Worm (Caenorhabditis elegans) whole organism, L2 larva: ENCODE measurements around the gene R12A1.3.

Source experiments
- C34F6.9 ChIP-seq: fragments of 150-350 bp; optimal IDR thresholded peaks from 2 replicates; lab custom pipeline; 2014; ENCODE audit warnings: missing biosample characterization, missing genetic modification characterization
- F13H6.1 ChIP-seq: sonication (generic microtip); optimal IDR thresholded peaks from 2 replicates; lab custom pipeline; 2016; ENCODE audit warnings: missing genetic modification characterization, missing compliant biosample characterization
- R02D3.7 ChIP-seq: fragments of 150-350 bp; optimal IDR thresholded peaks from 2 replicates; lab custom pipeline; 2014; ENCODE audit warnings: missing biosample characterization, missing genetic modification characterization
- Y55F3AM.14 ChIP-seq: fragments of 200-800 bp; sonication (Bioruptor generic); optimal IDR thresholded peaks from 2 replicates; lab custom pipeline; 2018; ENCODE audit warnings: mild to moderate bottlenecking, missing genetic modification characterization, missing compliant biosample characterization
- ZK546.5 ChIP-seq: sonication (generic microtip); optimal IDR thresholded peaks from 2 replicates; lab custom pipeline; 2017; ENCODE audit warnings: missing biosample characterization, missing genetic modification characterization
- aly-2 ChIP-seq: fragments of 150-350 bp; optimal IDR thresholded peaks from 2 replicates; lab custom pipeline; 2014; ENCODE audit warnings: missing biosample characterization, missing genetic modification characterization
- ama-1 ChIP-seq: fragments of 150-350 bp; optimal IDR thresholded peaks from 2 replicates; lab custom pipeline; 2018; ENCODE audit warnings: inconsistent platforms
- ceh-16 ChIP-seq: fragments of 150-350 bp; optimal IDR thresholded peaks from 2 replicates; lab custom pipeline; 2014; ENCODE audit warnings: missing biosample characterization, missing genetic modification characterization
- ceh-82 ChIP-seq: fragments of 150-350 bp; optimal IDR thresholded peaks from 2 replicates; lab custom pipeline; 2014; ENCODE audit warnings: missing biosample characterization, missing genetic modification characterization
- egl-27 ChIP-seq: sonication (generic microtip); optimal IDR thresholded peaks from 3 replicates; lab custom pipeline; 2017; ENCODE audit warnings: missing biosample characterization, missing genetic modification reagents, missing genetic modification characterization
- elt-1 ChIP-seq: fragments of 150-350 bp; optimal IDR thresholded peaks from 2 replicates; lab custom pipeline; 2014; ENCODE audit warnings: missing biosample characterization, missing genetic modification characterization
- elt-3 ChIP-seq: sonication (generic microtip); optimal IDR thresholded peaks from 2 replicates; lab custom pipeline; 2017; ENCODE audit warnings: missing biosample characterization, missing genetic modification characterization
- fos-1 ChIP-seq: fragments of 150-350 bp; optimal IDR thresholded peaks from 2 replicates; lab custom pipeline; 2014; ENCODE audit warnings: missing biosample characterization, missing genetic modification characterization
- gmeb-1 ChIP-seq: fragments of 150-350 bp; optimal IDR thresholded peaks from 2 replicates; lab custom pipeline; 2014; ENCODE audit warnings: missing biosample characterization, missing genetic modification characterization
- lin-11 ChIP-seq: fragments of 150-350 bp; sonication (generic microtip); optimal IDR thresholded peaks from 2 replicates; lab custom pipeline; 2014; ENCODE audit warnings: missing biosample characterization, missing genetic modification characterization, inconsistent platforms, mixed read lengths
- lin-39 ChIP-seq: fragments of 150-350 bp; optimal IDR thresholded peaks from 2 replicates; lab custom pipeline; 2014; ENCODE audit warnings: missing biosample characterization, missing genetic modification reagents, missing genetic modification characterization
- lsy-2 ChIP-seq, 2 experiments: fragments of 150-350 bp in 1 of 2; sonication (generic microtip) in 1 of 2; optimal IDR thresholded peaks; 2 replicates each; lab custom pipeline; 2014 to 2017; ENCODE audit warnings: missing biosample characterization in 2 of 2, missing genetic modification characterization in 2 of 2
- mab-5 ChIP-seq: fragments of 150-350 bp; optimal IDR thresholded peaks from 2 replicates; lab custom pipeline; 2014; ENCODE audit warnings: missing biosample characterization, missing genetic modification characterization
- mbf-1 ChIP-seq: sonication (generic microtip); optimal IDR thresholded peaks from 2 replicates; lab custom pipeline; 2017; ENCODE audit warnings: missing biosample characterization, missing genetic modification characterization
- mdl-1 ChIP-seq, 2 experiments: fragments of 150-350 bp in 1 of 2; sonication (generic microtip) in 1 of 2; optimal IDR thresholded peaks; 2 replicates each; lab custom pipeline; 2017; ENCODE audit warnings: missing biosample characterization in 2 of 2, missing genetic modification characterization in 2 of 2
- nhr-11 ChIP-seq: fragments of 150-350 bp; optimal IDR thresholded peaks from 2 replicates; lab custom pipeline; 2014; ENCODE audit warnings: missing biosample characterization, missing genetic modification characterization
- nhr-12 ChIP-seq: fragments of 150-350 bp; optimal IDR thresholded peaks from 2 replicates; lab custom pipeline; 2014; ENCODE audit warnings: missing biosample characterization, missing genetic modification characterization
- nhr-129 ChIP-seq: fragments of 150-350 bp; optimal IDR thresholded peaks from 2 replicates; lab custom pipeline; 2014; ENCODE audit warnings: missing biosample characterization, missing genetic modification characterization
- nhr-21 ChIP-seq: fragments of 150-350 bp; optimal IDR thresholded peaks from 2 replicates; lab custom pipeline; 2014; ENCODE audit warnings: missing biosample characterization, missing genetic modification characterization
- nhr-23 ChIP-seq: fragments of 150-350 bp; optimal IDR thresholded peaks from 2 replicates; lab custom pipeline; 2014; ENCODE audit warnings: missing biosample characterization, missing genetic modification reagents, missing genetic modification characterization
- nhr-237 ChIP-seq: fragments of 150-350 bp; optimal IDR thresholded peaks from 2 replicates; lab custom pipeline; 2014; ENCODE audit warnings: missing biosample characterization, missing genetic modification characterization
- nhr-25 ChIP-seq: fragments of 150-350 bp; sonication (generic microtip); optimal IDR thresholded peaks from 3 replicates; lab custom pipeline; 2014; ENCODE audit warnings: missing biosample characterization, missing genetic modification characterization
- nhr-6 ChIP-seq: fragments of 150-350 bp; optimal IDR thresholded peaks from 2 replicates; lab custom pipeline; 2014; ENCODE audit warnings: missing biosample characterization, missing genetic modification characterization
- nhr-77 ChIP-seq: fragments of 150-350 bp; optimal IDR thresholded peaks from 2 replicates; lab custom pipeline; 2014; ENCODE audit warnings: missing biosample characterization, missing genetic modification characterization
- peb-1 ChIP-seq: fragments of 150-350 bp; optimal IDR thresholded peaks from 2 replicates; lab custom pipeline; 2014; ENCODE audit warnings: missing biosample characterization, missing genetic modification characterization
- skn-1 ChIP-seq: sonication (generic microtip); optimal IDR thresholded peaks from 2 replicates; lab custom pipeline; 2017; ENCODE audit warnings: missing biosample characterization, missing genetic modification characterization
- sma-3 ChIP-seq: sonication (generic microtip); optimal IDR thresholded peaks from 2 replicates; lab custom pipeline; 2016; ENCODE audit warnings: missing genetic modification reagents, missing genetic modification characterization, missing compliant biosample characterization
- sma-9 ChIP-seq, 2 experiments: fragments of 150-350 bp in 1 of 2; sonication (generic microtip) in 1 of 2; optimal IDR thresholded peaks; 2 replicates each; lab custom pipeline; 2014 to 2016; ENCODE audit warnings: missing genetic modification characterization in 2 of 2, mild to moderate bottlenecking in 1 of 2, missing biosample characterization in 1 of 2, missing compliant biosample characterization in 1 of 2, missing genetic modification reagents in 1 of 2, moderate library complexity in 1 of 2
- snpc-4 ChIP-seq: fragments of 150-350 bp; optimal IDR thresholded peaks from 2 replicates; lab custom pipeline; 2014; ENCODE audit warnings: missing biosample characterization, missing genetic modification characterization
- unc-39 ChIP-seq: fragments of 150-350 bp; optimal IDR thresholded peaks from 2 replicates; lab custom pipeline; 2014; ENCODE audit warnings: missing biosample characterization, missing genetic modification characterization
- zag-1 ChIP-seq: fragments of 150-350 bp; optimal IDR thresholded peaks from 2 replicates; lab custom pipeline; 2014; ENCODE audit warnings: missing biosample characterization, missing genetic modification characterization
- ztf-1 ChIP-seq: fragments of 200-800 bp; sonication (Bioruptor generic); conservative IDR thresholded peaks from 2 replicates; pipeline ENCODE4 v1.3.6; 2022; ENCODE audit warnings: missing genetic modification characterization, missing compliant biosample characterization
- ztf-4 ChIP-seq: fragments of 150-350 bp; optimal IDR thresholded peaks from 2 replicates; lab custom pipeline; 2014; ENCODE audit warnings: missing biosample characterization, missing genetic modification characterization

R12A1.3 gene

DNA sequence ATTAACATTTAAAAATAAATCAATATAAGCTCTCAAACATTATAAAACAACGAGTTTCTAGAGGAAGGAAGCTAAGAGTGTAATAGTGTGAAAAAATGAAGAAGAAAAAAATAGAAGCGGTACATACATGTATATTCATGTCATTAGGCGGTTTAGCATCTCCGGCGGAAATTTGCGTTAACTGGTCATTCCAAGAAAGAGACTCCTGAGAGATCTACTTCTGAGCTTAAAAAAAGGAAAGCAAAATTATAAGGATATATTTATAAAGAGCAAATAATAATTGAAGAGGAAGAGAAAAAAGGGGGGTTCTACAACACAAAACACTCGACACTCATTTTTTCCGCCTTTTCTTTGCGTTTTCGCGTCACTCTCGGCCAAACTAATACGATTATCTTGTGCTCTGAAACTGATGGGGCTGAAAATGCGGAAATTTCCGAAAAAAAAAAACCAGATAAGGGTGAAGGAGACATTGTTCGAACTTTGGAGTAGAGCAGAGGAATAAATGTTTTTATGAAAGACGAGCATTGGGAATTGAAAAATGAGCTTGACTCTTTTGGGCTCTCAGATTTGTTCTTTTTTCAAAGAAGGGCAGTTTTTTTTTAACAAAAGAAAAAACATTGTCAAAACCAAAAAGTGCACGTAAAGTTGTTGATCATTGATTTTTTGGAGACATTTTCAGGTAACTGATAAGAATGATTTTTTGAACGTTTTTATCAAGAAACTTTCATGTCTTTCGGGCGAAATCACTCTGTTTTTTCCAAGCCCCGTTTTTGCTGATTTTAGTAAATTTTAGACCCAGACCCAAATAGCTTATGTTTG is 10.8 kb downstream of the R12A1.3 start:
- TF ChIP-seq nhr-12 (tag; lab: Kevin White, UChicago) = no peak
- TF ChIP-seq ztf-4 = no peak
- TF ChIP-seq elt-3 (tag; lab: Kevin White, UChicago) = no peak
- no peak for TF ChIP-seq unc-39 (tag; lab: Kevin White, UChicago)
- no peak for TF ChIP-seq C34F6.9
- no peak for TF ChIP-seq mab-5 (tag; lab: Kevin White, UChicago)
- TF ChIP-seq fos-1 (tag; lab: Kevin White, UChicago) = peak; percentile 42
- no peak for TF ChIP-seq Y55F3AM.14 (GFP tag; lab: Kevin White, UChicago)
- TF ChIP-seq, all 48 proteins: peak for 1

DNA sequence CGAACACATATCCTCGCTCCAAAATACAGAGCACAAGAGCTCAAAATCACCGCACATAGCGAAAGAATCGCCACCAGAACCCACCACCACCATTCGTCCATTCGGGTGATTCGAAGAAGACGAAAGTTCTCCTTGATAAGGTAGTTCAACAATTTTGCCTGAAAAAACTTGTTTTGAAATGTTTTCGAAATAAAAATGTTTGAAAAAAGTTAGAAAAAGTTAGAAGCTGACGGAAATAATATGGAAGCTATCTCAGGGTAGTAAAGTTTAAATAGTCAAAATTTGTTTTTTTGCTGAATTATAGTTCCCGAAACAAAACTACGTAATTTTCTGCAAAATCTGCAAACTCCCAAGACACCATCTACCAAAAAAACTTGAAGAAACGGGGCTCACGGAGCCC is 14.1 kb downstream of the R12A1.3 start, which contains the start of gene snt-5:
Gene snt-5 (minus strand): TSS at position 101 of the 400 bp plus-strand sequence.
- TF ChIP-seq nhr-11 = no peak
- TF ChIP-seq nhr-237 = no peak
- TF ChIP-seq nhr-6 (tag; lab: Kevin White, UChicago) = no peak
- no peak for TF ChIP-seq R02D3.7 (tag; lab: Kevin White, UChicago)
- no peak for TF ChIP-seq sma-9 (GFP tag; optimal IDR thresholded peaks at IDR 0.05; lab: Kevin White, UChicago)
- no peak for TF ChIP-seq sma-9 (tag; optimal IDR thresholded peaks at IDR 0.05; lab: Kevin White, UChicago)
- no peak for TF ChIP-seq peb-1 (tag; lab: Kevin White, UChicago)
- no peak for TF ChIP-seq Y55F3AM.14 (GFP tag; lab: Kevin White, UChicago)
- TF ChIP-seq skn-1 (tag; lab: Kevin White, UChicago) = no peak
- no peak for TF ChIP-seq lin-11 (tag; lab: Kevin White, UChicago)
- TF ChIP-seq elt-1 = no peak
- no peak for TF ChIP-seq nhr-129 (tag; lab: Kevin White, UChicago)
- TF ChIP-seq nhr-25 = no peak
- TF ChIP-seq zag-1 = no peak
- no peak for TF ChIP-seq ztf-4
- no peak for TF ChIP-seq fos-1 (tag; lab: Kevin White, UChicago)
- no peak for TF ChIP-seq unc-39 (tag; lab: Kevin White, UChicago)
- no peak for TF ChIP-seq mdl-1 (tag; optimal IDR thresholded peaks at IDR 0.05; lab: Kevin White, UChicago)
- TF ChIP-seq, all 48 proteins: peak for 0

DNA sequence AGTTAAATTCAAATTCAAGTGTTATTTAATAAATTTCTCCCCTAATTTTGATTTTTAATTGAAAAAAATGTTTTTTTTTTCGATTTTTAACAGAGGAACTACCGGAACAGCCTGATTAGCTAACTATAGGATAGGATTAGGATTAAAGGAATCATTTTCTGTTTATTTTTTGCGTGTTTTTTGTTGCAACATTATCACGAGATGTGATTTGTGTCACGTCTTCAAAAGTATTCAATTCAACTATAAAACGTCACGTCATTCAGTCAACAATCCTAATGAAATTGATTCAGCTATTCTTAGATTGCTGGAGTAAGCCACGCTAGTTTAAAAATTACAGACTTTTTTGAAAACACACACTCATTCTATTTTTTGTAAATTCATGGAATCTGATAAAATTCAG is 14.9 kb downstream of the R12A1.3 start:
- TF ChIP-seq F13H6.1 = no peak
- TF ChIP-seq ceh-16 (tag; lab: Kevin White, UChicago) = no peak
- no peak for TF ChIP-seq nhr-237
- TF ChIP-seq nhr-129 (tag; lab: Kevin White, UChicago) = no peak
- TF ChIP-seq lin-11 (tag; lab: Kevin White, UChicago) = no peak
- no peak for TF ChIP-seq skn-1 (tag; lab: Kevin White, UChicago)
- TF ChIP-seq lsy-2 (tag; optimal IDR thresholded peaks at IDR 0.05; lab: Kevin White, UChicago) = no peak
- TF ChIP-seq sma-3 (GFP tag; lab: Kevin White, UChicago) = no peak
- TF ChIP-seq nhr-21 = no peak
- no peak for TF ChIP-seq ceh-82 (tag; lab: Kevin White, UChicago)
- no peak for TF ChIP-seq lin-39 (tag; lab: Kevin White, UChicago)
- TF ChIP-seq ZK546.5 = no peak

DNA sequence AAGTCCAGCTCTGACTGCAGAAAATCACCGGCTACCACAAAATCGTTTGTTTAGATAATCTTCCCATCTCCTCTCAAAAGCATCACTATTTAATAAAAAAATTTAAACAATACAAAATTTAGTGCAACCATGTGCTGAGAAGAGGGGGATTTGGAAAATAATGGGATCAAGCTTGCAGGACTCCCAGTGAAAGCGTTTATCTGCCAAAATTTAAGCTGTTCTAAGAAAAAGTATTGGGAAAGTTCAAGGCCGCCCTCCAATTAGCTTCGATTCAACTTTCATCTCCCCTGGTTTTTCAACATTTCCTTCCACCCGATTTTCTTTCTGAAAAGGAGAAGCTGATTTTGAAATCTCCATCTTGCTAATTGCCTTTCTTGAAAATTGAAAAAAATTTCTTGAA is 17.5 kb downstream of the R12A1.3 start:
- TF ChIP-seq unc-39 (tag; lab: Kevin White, UChicago) = no peak
- no peak for TF ChIP-seq mdl-1 (tag; optimal IDR thresholded peaks at IDR 0.05; lab: Kevin White, UChicago)
- TF ChIP-seq sma-3 (GFP tag; lab: Kevin White, UChicago) = no peak
- TF ChIP-seq nhr-237 = no peak
- TF ChIP-seq lsy-2 (tag; optimal IDR thresholded peaks at IDR 0.05; lab: Kevin White, UChicago) = no peak
- TF ChIP-seq elt-3 (tag; lab: Kevin White, UChicago) = no peak
- no peak for TF ChIP-seq aly-2 (tag; lab: Kevin White, UChicago)
- TF ChIP-seq mbf-1 (tag; lab: Kevin White, UChicago) = no peak
- TF ChIP-seq elt-1 = no peak
- TF ChIP-seq egl-27 = no peak
- TF ChIP-seq, all 48 proteins: peak for 0

ce11 chrV:1392900-1393299 is 32.7 kb downstream of the R12A1.3 start, which contains the start of gene Y75B7AR.1:
Gene Y75B7AR.1 (minus strand): TSS chrV:1393000.
- no peak for TF ChIP-seq nhr-25
- TF ChIP-seq nhr-77 (tag; lab: Kevin White, UChicago) = no peak
- TF ChIP-seq lin-39 (tag; lab: Kevin White, UChicago) = no peak
- no peak for TF ChIP-seq fos-1 (tag; lab: Kevin White, UChicago)
- TF ChIP-seq gmeb-1 (tag; lab: Kevin White, UChicago) = no peak
- no peak for TF ChIP-seq snpc-4 (tag; lab: Kevin White, UChicago)
- TF ChIP-seq ztf-1 (GFP tag; lab: Robert Waterston, UW) = no peak
- TF ChIP-seq sma-9 (GFP tag; optimal IDR thresholded peaks at IDR 0.05; lab: Kevin White, UChicago) = no peak
- TF ChIP-seq sma-9 (tag; optimal IDR thresholded peaks at IDR 0.05; lab: Kevin White, UChicago) = no peak
- no peak for TF ChIP-seq ama-1
- no peak for TF ChIP-seq C34F6.9
- TF ChIP-seq nhr-12 (tag; lab: Kevin White, UChicago) = no peak
- TF ChIP-seq sma-3 (GFP tag; lab: Kevin White, UChicago) = no peak
- no peak for TF ChIP-seq nhr-23 (tag; lab: Kevin White, UChicago)
- TF ChIP-seq unc-39 (tag; lab: Kevin White, UChicago) = no peak
- TF ChIP-seq nhr-237 = no peak
